Fruit fly (Drosophila melanogaster) whole organism, embryonic: ENCODE data around the gene CG13144.

Experiments
- Atf6 ChIP-seq: fragments of 200-800 bp; sonication (Bioruptor generic); IDR thresholded peaks from 2 replicates; pipeline ENCODE4 v1.3.6; 2022; ENCODE audit warnings: missing biosample characterization, missing genetic modification characterization
- Awh ChIP-seq: fragments of 200-800 bp; sonication (Bioruptor generic); IDR thresholded peaks from 2 replicates; pipeline ENCODE4, ENCODE4 v1.3.6; 2022; ENCODE audit warnings: missing biosample characterization, missing genetic modification characterization
- BEAF-32 ChIP-seq: fragments of 200-800 bp; sonication (Bioruptor generic); optimal IDR thresholded peaks from 3 replicates; lab custom pipeline; 2017; ENCODE audit warnings: missing biosample characterization, missing genetic modification characterization, mild to moderate bottlenecking, moderate library complexity, missing genetic modification reagents
- Bdp1 ChIP-seq: fragments of 200-800 bp; sonication (Bioruptor generic); optimal IDR thresholded peaks from 3 replicates; lab custom pipeline; 2016; ENCODE audit warnings: missing biosample characterization, missing genetic modification characterization
- CG10431 ChIP-seq: fragments of 200-800 bp; sonication (Bioruptor generic); optimal IDR thresholded peaks from 3 replicates; lab custom pipeline; 2018; ENCODE audit warnings: missing biosample characterization, mild to moderate bottlenecking, missing genetic modification characterization
- CG11085 ChIP-seq: fragments of 200-800 bp; sonication (Bioruptor generic); IDR thresholded peaks from 2 replicates; pipeline ENCODE4 v1.3.6; 2022; ENCODE audit warnings: missing biosample characterization, missing genetic modification characterization
- CG11093 ChIP-seq: fragments of 200-800 bp; sonication (Bioruptor generic); IDR thresholded peaks from 3 replicates; pipeline ENCODE4 v1.3.6; 2022; ENCODE audit warnings: missing biosample characterization, missing genetic modification characterization
- CG12219 ChIP-seq: fragments of 200-800 bp; sonication (Bioruptor generic); optimal IDR thresholded peaks from 3 replicates; lab custom pipeline; 2018; ENCODE audit warnings: missing biosample characterization, mild to moderate bottlenecking, missing genetic modification characterization
- CG12391 ChIP-seq: fragments of 200-800 bp; sonication (Bioruptor generic); optimal IDR thresholded peaks from 3 replicates; lab custom pipeline; 2018; ENCODE audit warnings: missing biosample characterization, mild to moderate bottlenecking, missing genetic modification characterization, moderate library complexity
- CG13424 ChIP-seq: fragments of 200-800 bp; sonication (Bioruptor generic); optimal IDR thresholded peaks from 2 replicates; lab custom pipeline; 2019; ENCODE audit warnings: missing biosample characterization, mild to moderate bottlenecking, missing genetic modification characterization, moderate library complexity
- CG17385 ChIP-seq: fragments of 200-800 bp; sonication (Bioruptor generic); optimal IDR thresholded peaks from 3 replicates; lab custom pipeline; 2018; ENCODE audit warnings: missing biosample characterization, mild to moderate bottlenecking, missing genetic modification characterization
- CG18011 ChIP-seq: fragments of 200-800 bp; sonication (Bioruptor generic); optimal IDR thresholded peaks from 2 replicates; lab custom pipeline; 2017; ENCODE audit warnings: missing biosample characterization, missing genetic modification characterization, mild to moderate bottlenecking, moderate library complexity, missing genotype
- CG2678 ChIP-seq: fragments of 200-800 bp; sonication (Bioruptor generic); optimal IDR thresholded peaks from 3 replicates; lab custom pipeline; 2019; ENCODE audit warnings: missing biosample characterization, mild to moderate bottlenecking, missing genetic modification characterization, moderate library complexity
- CG5180 ChIP-seq: fragments of 200-800 bp; sonication (Bioruptor generic); optimal IDR thresholded peaks from 3 replicates; lab custom pipeline; 2017; ENCODE audit warnings: missing biosample characterization, missing genetic modification characterization, mild to moderate bottlenecking, moderate library complexity, missing genetic modification reagents
- CG7372 ChIP-seq: fragments of 200-800 bp; sonication (Bioruptor generic); IDR thresholded peaks from 2 replicates; pipeline ENCODE4 v1.3.6; 2022; ENCODE audit warnings: missing biosample characterization, missing genetic modification characterization
- CG8281 ChIP-seq: fragments of 200-800 bp; sonication (Bioruptor generic); optimal IDR thresholded peaks from 2 replicates; lab custom pipeline; 2018; ENCODE audit warnings: missing biosample characterization, mild to moderate bottlenecking, missing genetic modification characterization, moderate library complexity
- CG8290 ChIP-seq, 3 experiments: fragments of 200-800 bp; sonication (Bioruptor generic); optimal IDR thresholded peaks; 2 replicates each; lab custom pipeline; 2016 to 2019; ENCODE audit warnings: missing biosample characterization in 3 of 3, missing genetic modification characterization in 3 of 3, mild to moderate bottlenecking in 2 of 3, moderate library complexity in 1 of 3
- CG8924 ChIP-seq: fragments of 200-800 bp; optimal IDR thresholded peaks from 3 replicates; lab custom pipeline; 2019; ENCODE audit warnings: missing biosample characterization, mild to moderate bottlenecking, missing genetic modification characterization, moderate library complexity
- CG9609 ChIP-seq: fragments of 200-800 bp; sonication (Bioruptor generic); optimal IDR thresholded peaks from 3 replicates; lab custom pipeline; 2016; ENCODE audit warnings: missing biosample characterization, missing genetic modification characterization
- CoRest ChIP-seq: fragments of 200-800 bp; sonication (Bioruptor generic); optimal IDR thresholded peaks from 3 replicates; lab custom pipeline; 2018; ENCODE audit warnings: missing biosample characterization, mild to moderate bottlenecking, missing genetic modification characterization, moderate library complexity
- CrebB ChIP-seq: fragments of 200-800 bp; sonication (Bioruptor generic); optimal IDR thresholded peaks from 3 replicates; lab custom pipeline; 2018; ENCODE audit warnings: missing biosample characterization, mild to moderate bottlenecking, missing genetic modification characterization
- Dip2 ChIP-seq: fragments of 200-800 bp; sonication (Bioruptor generic); IDR thresholded peaks from 2 replicates; pipeline ENCODE4 v1.3.6; 2022; ENCODE audit warnings: missing biosample characterization, missing genetic modification characterization
- Doc2 ChIP-seq: fragments of 200-800 bp; sonication (Bioruptor generic); IDR thresholded peaks from 2 replicates; pipeline ENCODE4 v1.3.6; 2022; ENCODE audit warnings: missing biosample characterization, missing genetic modification characterization
- Eip74EF ChIP-seq, 2 experiments: fragments of 200-800 bp in 1 of 2; fragments of >200 bp in 1 of 2; sonication (Bioruptor generic) in 1 of 2; optimal IDR thresholded peaks; 2 replicates each; lab custom pipeline; 2017 to 2019; ENCODE audit warnings: missing biosample characterization in 2 of 2, missing genetic modification characterization in 2 of 2, mild to moderate bottlenecking in 1 of 2, moderate library complexity in 1 of 2
- Elba2 ChIP-seq: fragments of 200-800 bp; sonication (Bioruptor generic); optimal IDR thresholded peaks from 3 replicates; lab custom pipeline; 2016; ENCODE audit warnings: missing biosample characterization, missing genetic modification characterization
- HLH54F ChIP-seq: fragments of 200-800 bp; sonication (Bioruptor generic); optimal IDR thresholded peaks from 3 replicates; lab custom pipeline; 2016; ENCODE audit warnings: missing biosample characterization, missing genetic modification characterization
- Mad ChIP-seq: fragments of 200-800 bp; sonication (Bioruptor generic); optimal IDR thresholded peaks from 2 replicates; lab custom pipeline; 2016; ENCODE audit warnings: missing biosample characterization, missing genetic modification characterization
- Med ChIP-seq: fragments of 200-800 bp; sonication (Bioruptor generic); peaks from one replicate; lab custom pipeline; 2016; ENCODE audit warnings: missing biosample characterization, missing genetic modification characterization, mild to moderate bottlenecking, inconsistent platforms, moderate library complexity
- NC2β ChIP-seq: fragments of 200-800 bp; sonication (Bioruptor generic); optimal IDR thresholded peaks from 2 replicates; lab custom pipeline; 2016; ENCODE audit warnings: missing biosample characterization, missing genetic modification characterization
- NK7.1 ChIP-seq: fragments of 200-800 bp; sonication (Bioruptor generic); optimal IDR thresholded peaks from 3 replicates; lab custom pipeline; 2016; ENCODE audit warnings: missing biosample characterization, missing genetic modification characterization
- Oli ChIP-seq: fragments of 200-800 bp; sonication (Bioruptor generic); optimal IDR thresholded peaks from 2 replicates; lab custom pipeline; 2018; ENCODE audit warnings: missing biosample characterization, mild to moderate bottlenecking, missing genetic modification characterization, moderate library complexity
- Scr ChIP-seq: fragments of 200-800 bp; sonication (Bioruptor generic); IDR thresholded peaks from 2 replicates; pipeline ENCODE4 v1.3.6; 2022; ENCODE audit warnings: missing biosample characterization, missing genetic modification characterization; ENCODE audit not compliant: partially characterized antibody
- Sox102F ChIP-seq: fragments of 200-800 bp; sonication (Bioruptor generic); optimal IDR thresholded peaks from 2 replicates; lab custom pipeline; 2018; ENCODE audit warnings: missing biosample characterization, mild to moderate bottlenecking, missing genetic modification characterization, moderate library complexity
- Sry-β ChIP-seq: fragments of 200-800 bp; sonication (Bioruptor generic); optimal IDR thresholded peaks from 2 replicates; lab custom pipeline; 2018; ENCODE audit warnings: missing biosample characterization, mild to moderate bottlenecking, missing genetic modification characterization, moderate library complexity
- Tbp ChIP-seq: fragments of >200 bp; optimal IDR thresholded peaks from 2 replicates; lab custom pipeline; 2018; ENCODE audit warnings: missing biosample characterization, missing genetic modification characterization
- ato ChIP-seq: fragments of 200-800 bp; sonication (Bioruptor generic); IDR thresholded peaks from 2 replicates; pipeline ENCODE4 v1.3.6; 2022; ENCODE audit warnings: missing biosample characterization, missing genetic modification characterization; ENCODE audit not compliant: partially characterized antibody
- dati ChIP-seq: fragments of 200-800 bp; sonication (Bioruptor generic); IDR thresholded peaks from 2 replicates; pipeline ENCODE4 v1.3.6; 2022; ENCODE audit warnings: missing biosample characterization, missing genetic modification characterization
- dimm ChIP-seq: fragments of 200-800 bp; sonication (Bioruptor generic); IDR thresholded peaks from 2 replicates; pipeline ENCODE4 v1.3.6; 2022; ENCODE audit warnings: missing biosample characterization, missing genetic modification characterization
- dpn ChIP-seq, 2 experiments: fragments of 200-800 bp; sonication (Bioruptor generic); optimal IDR thresholded peaks; 3 replicates each; lab custom pipeline; 2016; ENCODE audit warnings: missing biosample characterization in 2 of 2, missing genetic modification characterization in 2 of 2
- ems ChIP-seq: fragments of 200-800 bp; sonication (Bioruptor generic); optimal IDR thresholded peaks from 3 replicates; lab custom pipeline; 2016; ENCODE audit warnings: missing biosample characterization, missing genetic modification characterization
- esg ChIP-seq: fragments of 200-800 bp; sonication (Bioruptor generic); conservative IDR thresholded peaks from 2 replicates; pipeline ENCODE4 v1.3.6; 2022; ENCODE audit warnings: missing biosample characterization, missing genetic modification characterization
- insv ChIP-seq, 2 experiments: fragments of 200-800 bp; sonication (Bioruptor generic); optimal IDR thresholded peaks; 3 replicates each; lab custom pipeline; 2016 to 2018; ENCODE audit warnings: missing biosample characterization in 2 of 2, missing genetic modification characterization in 2 of 2
- jumu ChIP-seq: fragments of 200-800 bp; sonication (Bioruptor generic); optimal IDR thresholded peaks from 3 replicates; lab custom pipeline; 2016; ENCODE audit warnings: missing biosample characterization, missing genetic modification characterization
- kah ChIP-seq: fragments of 200-800 bp; sonication (Bioruptor generic); optimal IDR thresholded peaks from 2 replicates; lab custom pipeline; 2018; ENCODE audit warnings: missing biosample characterization, mild to moderate bottlenecking, missing genetic modification characterization
- lbe ChIP-seq: fragments of 200-800 bp; sonication (Bioruptor generic); optimal IDR thresholded peaks from 2 replicates; lab custom pipeline; 2016; ENCODE audit warnings: missing biosample characterization, mild to moderate bottlenecking, missing genetic modification characterization
- nau ChIP-seq: fragments of 200-800 bp; sonication (Bioruptor generic); optimal IDR thresholded peaks from 3 replicates; lab custom pipeline; 2017; ENCODE audit warnings: missing biosample characterization, mild to moderate bottlenecking, missing genetic modification characterization, missing genetic modification reagents
- tin ChIP-seq: fragments of 200-800 bp; sonication (Bioruptor generic); optimal IDR thresholded peaks from 3 replicates; lab custom pipeline; 2016; ENCODE audit warnings: missing biosample characterization, missing genetic modification characterization
- twi ChIP-seq: fragments of 200-800 bp; optimal IDR thresholded peaks from 2 replicates; lab custom pipeline; 2019; ENCODE audit warnings: missing biosample characterization, mild to moderate bottlenecking, missing genetic modification characterization, moderate library complexity
- zen ChIP-seq: fragments of 200-800 bp; sonication (Bioruptor generic); optimal IDR thresholded peaks from 3 replicates; lab custom pipeline; 2018; ENCODE audit warnings: missing biosample characterization, mild to moderate bottlenecking, missing genetic modification characterization, moderate library complexity

The CG13144 gene

dm6 chr2L:10442048-10442790, 49.0 kb downstream of the CG13144 start, which contains the start of gene loh (continued):
- TF ChIP-seq twi (tag; lab: Kevin White, UChicago) (peak; percentile 42), ato (GFP tag; lab: Robert Waterston, UW) (no peak), CG5180 (GFP tag; lab: Kevin White, UChicago) (peak; percentile 65), esg (GFP tag; lab: Robert Waterston, UW) (peak; percentile 25; the same call in 1 of the 2 replicates), dimm (GFP tag; lab: Robert Waterston, UW) (no peak), jumu (GFP tag; lab: Kevin White, UChicago) (no peak), nau (GFP tag; lab: Kevin White, UChicago) (no peak), NK7.1 (GFP tag; lab: Kevin White, UChicago) (no peak), Atf6 (GFP tag; lab: Robert Waterston, UW) (no peak), tin (GFP tag; lab: Kevin White, UChicago) (peak; percentile 61), dpn (GFP tag; optimal IDR thresholded peaks at IDR 0.05; lab: Kevin White, UChicago) (peak in 1 of 2 experiments; percentile 39), ems (no peak), kah (GFP tag; lab: Kevin White, UChicago) (peak; percentile 35), Sry-β (GFP tag; lab: Kevin White, UChicago) (peak; percentile 30), Mad (GFP tag; lab: Kevin White, UChicago) (no peak), CG9609 (no peak), HLH54F (GFP tag; lab: Kevin White, UChicago) (no peak), Tbp (GFP tag; lab: Kevin White, UChicago) (no peak), CG2678 (tag; lab: Kevin White, UChicago) (no peak), CG8281 (tag; lab: Kevin White, UChicago) (no peak), Med (GFP tag; lab: Kevin White, UChicago) (peak; percentile 66), CG8290 (GFP tag; optimal IDR thresholded peaks at IDR 0.05; lab: Kevin White, UChicago) (no peak), CG8290 (tag; optimal IDR thresholded peaks at IDR 0.05; lab: Kevin White, UChicago) (no peak), Bdp1 (GFP tag; lab: Kevin White, UChicago) (no peak), BEAF-32 (no peak), CrebB (no peak), CG11085 (GFP tag; lab: Robert Waterston, UW) (no peak), CG17385 (GFP tag; lab: Kevin White, UChicago) (peak; percentile 65), CG12219 (GFP tag; lab: Kevin White, UChicago) (peak; percentile 6), CG7372 (GFP tag; lab: Robert Waterston, UW) (no peak), insv (GFP tag; optimal IDR thresholded peaks at IDR 0.05; lab: Kevin White, UChicago) (no peak), Dip2 (GFP tag; lab: Robert Waterston, UW) (no peak), CG12391 (peak; percentile 64), Doc2 (no peak), Oli (peak; percentile 74), Elba2 (GFP tag; lab: Kevin White, UChicago) (no peak), lbe (GFP tag; lab: Kevin White, UChicago) (no peak), CG11093 (GFP tag; lab: Robert Waterston, UW) (no peak), CoRest (tag; lab: Kevin White, UChicago) (peak; percentile 73), dati (no peak), Awh (GFP tag; lab: Robert Waterston, UW) (no peak), Scr (GFP tag; lab: Robert Waterston, UW) (no peak), CG13424 (tag; lab: Kevin White, UChicago) (peak; percentile 73), CG10431 (GFP tag; lab: Kevin White, UChicago) (peak; percentile 25), CG8924 (tag; lab: Kevin White, UChicago) (peak; percentile 77), Sox102F (GFP tag; lab: Kevin White, UChicago) (no peak), Eip74EF (GFP tag; optimal IDR thresholded peaks at IDR 0.05; lab: Kevin White, UChicago) (peak in 1 of 2 experiments; percentile 67), zen (tag; lab: Kevin White, UChicago) (peak; percentile 21), NC2β (GFP tag; lab: Kevin White, UChicago) (no peak), CG18011 (no peak)
